Fruit fly (Drosophila melanogaster): ENCODE measurements around the gene CG31269.

CG31269 gene

DNA sequence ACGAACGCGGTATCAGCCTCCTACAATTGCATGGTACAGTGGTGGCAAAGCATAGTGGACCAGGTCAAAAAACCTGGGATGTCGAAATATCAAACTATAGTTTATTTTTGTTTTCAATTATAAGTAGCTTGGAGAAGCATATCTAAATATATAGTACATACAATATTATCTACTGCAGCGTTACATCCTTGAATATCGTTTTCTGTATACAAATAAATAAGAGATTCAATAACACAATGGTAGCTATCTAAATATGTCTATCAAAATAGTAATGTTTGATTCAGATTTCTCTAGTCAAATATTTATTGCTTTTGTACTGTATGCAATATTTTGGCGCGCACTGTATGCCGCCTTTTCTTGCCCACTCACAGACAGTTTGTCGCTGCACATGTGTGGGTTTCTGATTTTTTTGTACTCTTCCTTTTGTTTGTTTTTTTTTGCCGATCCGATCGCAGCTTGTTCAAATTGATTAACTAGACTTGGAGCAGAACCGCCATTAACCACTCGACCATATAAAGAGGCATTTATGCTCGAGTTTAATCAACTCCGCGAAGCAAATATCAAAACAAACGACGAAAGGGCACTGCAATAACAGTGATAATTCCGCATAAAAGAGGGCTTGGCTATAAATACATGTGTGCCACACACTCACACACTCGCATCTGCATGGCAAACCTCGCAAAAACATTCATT is 46.1 kb upstream of the CG31269 start (continued):
- peak; percentile 88 for TF ChIP-seq Mrtf (GFP tag; IDR thresholded peaks at IDR 0.05)
- TF ChIP-seq CG8924 (tag; optimal IDR thresholded peaks at IDR 0.05): peak; percentile 96
- peak; percentile 85 for TF ChIP-seq CG9215 (GFP tag; IDR thresholded peaks at IDR 0.05)
- peak; percentile 97 for TF ChIP-seq PHDP (tag; optimal IDR thresholded peaks at IDR 0.05)
- TF ChIP-seq ham (GFP tag; IDR thresholded peaks at IDR 0.05): peak; percentile 62
- TF ChIP-seq E2f2 (GFP tag; IDR thresholded peaks at IDR 0.05): peak; percentile 78
- peak; percentile 93 for TF ChIP-seq slbo (GFP tag; IDR thresholded peaks at IDR 0.05)
- peak; percentile 44 to 60 for TF ChIP-seq insv (GFP tag; optimal IDR thresholded peaks at IDR 0.05)
- peak; percentile 97 for TF ChIP-seq odd (GFP tag; optimal IDR thresholded peaks at IDR 0.05)
- peak; percentile 84 for TF ChIP-seq CG8944 (GFP tag; optimal IDR thresholded peaks at IDR 0.05)
- TF ChIP-seq ase (GFP tag; IDR thresholded peaks at IDR 0.05): peak; percentile 91
- peak; percentile 88 for TF ChIP-seq CG34376 (GFP tag; optimal IDR thresholded peaks at IDR 0.05)
- TF ChIP-seq CG13296 (GFP tag; optimal IDR thresholded peaks at IDR 0.05): peak; percentile 94
- peak; percentile 91 for TF ChIP-seq CG4328 (GFP tag; optimal IDR thresholded peaks at IDR 0.05)
- TF ChIP-seq emc (GFP tag; optimal IDR thresholded peaks at IDR 0.05): peak; percentile 53

DNA sequence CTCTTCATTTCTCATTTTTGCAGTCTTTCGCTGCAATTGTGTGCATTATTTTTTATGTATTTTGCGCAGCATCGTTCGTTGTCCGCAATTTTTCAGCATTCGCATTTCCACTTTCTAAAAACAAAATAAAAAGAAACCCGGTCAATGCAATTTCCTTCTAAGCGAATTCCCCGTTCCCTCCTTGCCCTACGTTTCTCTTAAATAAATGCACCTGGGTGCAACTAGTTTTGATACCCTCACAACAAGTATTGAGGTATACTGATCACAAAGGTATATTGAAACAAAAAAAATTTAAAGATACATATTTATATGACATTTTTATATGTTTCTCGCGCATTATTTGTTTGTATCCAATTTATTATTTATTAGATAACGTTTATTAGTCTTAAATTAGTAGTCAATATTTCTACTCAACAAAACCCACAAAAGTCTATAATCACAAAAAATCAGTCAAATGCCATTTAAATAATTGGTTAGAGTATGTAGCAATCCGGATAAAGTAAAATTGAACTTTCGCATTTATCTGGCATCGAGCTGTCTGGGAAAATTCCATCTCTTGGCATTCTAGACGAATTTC is 45.5 kb upstream of the CG31269 start:
- TF ChIP-seq CG10654 (GFP tag; optimal IDR thresholded peaks at IDR 0.05) (no peak), Oli (tag; optimal IDR thresholded peaks at IDR 0.05) (peak; percentile 24), row (GFP tag; IDR thresholded peaks at IDR 0.05) (0 out of 3 replicates have a peak, but pooled peaks have one; percentile 11), CG13424 (tag; optimal IDR thresholded peaks at IDR 0.05) (peak; percentile 42), az2 (GFP tag; optimal IDR thresholded peaks at IDR 0.05) (peak; percentile 6), PHDP (tag; optimal IDR thresholded peaks at IDR 0.05) (peak; percentile 12), CG6254 (GFP tag; optimal IDR thresholded peaks at IDR 0.05) (peak; percentile 9), Xrp1 (GFP tag; IDR thresholded peaks at IDR 0.05) (peak; percentile 28; the same call in 1 of the 2 replicates), CG2116 (GFP tag; optimal IDR thresholded peaks at IDR 0.05) (no peak), CG30403 (GFP tag; optimal IDR thresholded peaks at IDR 0.05) (peak; percentile 3), fd96Cb (tag; optimal IDR thresholded peaks at IDR 0.05) (peak; percentile 12), dmrt11E (tag; optimal IDR thresholded peaks at IDR 0.05) (peak; percentile 32), fd3F (GFP tag; optimal IDR thresholded peaks at IDR 0.05) (no peak), Blimp-1 (GFP tag; optimal IDR thresholded peaks at IDR 0.05) (peak; percentile 61), CG11504 (tag; optimal IDR thresholded peaks at IDR 0.05) (peak; percentile 54), CG17359 (tag; optimal IDR thresholded peaks at IDR 0.05) (peak; percentile 10), Ravus (GFP tag; IDR thresholded peaks at IDR 0.05) (no peak), maf-S (GFP tag; optimal IDR thresholded peaks at IDR 0.05) (no peak), CG18262 (tag; optimal IDR thresholded peaks at IDR 0.05) (peak; percentile 52), nerfin-1 (tag; optimal IDR thresholded peaks at IDR 0.05) (peak; percentile 4), CG14710 (tag; optimal IDR thresholded peaks at IDR 0.05) (peak; percentile 14), phol (tag; optimal IDR thresholded peaks at IDR 0.05) (peak; percentile 34), CG17829 (tag; optimal IDR thresholded peaks at IDR 0.05) (peak; percentile 40), D (optimal IDR thresholded peaks at IDR 0.05) (no peak), D (GFP tag; optimal IDR thresholded peaks at IDR 0.05) (peak; percentile 12), CG12391 (tag; optimal IDR thresholded peaks at IDR 0.05) (peak; percentile 27), salm (tag; optimal IDR thresholded peaks at IDR 0.05) (peak; percentile 1), CG9437 (GFP tag; optimal IDR thresholded peaks at IDR 0.05) (peak; percentile 9), CG8388 (GFP tag; optimal IDR thresholded peaks at IDR 0.05) (peak; percentile 34), fu2 (GFP tag; optimal IDR thresholded peaks at IDR 0.05) (no peak), CG1832 (GFP tag; optimal IDR thresholded peaks at IDR 0.05) (no peak), CG15601 (tag; optimal IDR thresholded peaks at IDR 0.05) (peak; percentile 25), lola (GFP tag; optimal IDR thresholded peaks at IDR 0.05) (peak in 1 of 3 experiments; percentile 35)

All from whole organism, embryonic.